Fruit fly (Drosophila melanogaster) whole organism, prepupa: Measurements from ENCODE around the gene CG10063.

Experiments used
- Blimp-1 ChIP-seq: fragments of 200-800 bp; sonication (Bioruptor generic); optimal IDR thresholded peaks from 3 replicates; lab custom pipeline; 2017; ENCODE audit warnings: missing biosample characterization, missing genetic modification characterization, mild to moderate bottlenecking, moderate library complexity, missing genetic modification reagents
- CG10669 ChIP-seq: fragments of 200-800 bp; sonication (Bioruptor generic); optimal IDR thresholded peaks from 3 replicates; lab custom pipeline; 2018; ENCODE audit warnings: missing biosample characterization, mild to moderate bottlenecking, missing genetic modification characterization, moderate library complexity
- CG11294 ChIP-seq: fragments of 200-800 bp; sonication (Bioruptor generic); IDR thresholded peaks from 2 replicates; pipeline ENCODE4 v1.3.6; 2022; ENCODE audit warnings: missing biosample characterization, missing genetic modification characterization
- CG11762 ChIP-seq: fragments of 200-800 bp; sonication (Bioruptor generic); optimal IDR thresholded peaks from 3 replicates; lab custom pipeline; 2016; ENCODE audit warnings: missing biosample characterization, missing genetic modification characterization; ENCODE audit not compliant: insufficient read depth
- CG15336 ChIP-seq: fragments of 200-800 bp; sonication (Bioruptor generic); IDR thresholded peaks from 2 replicates; pipeline ENCODE4 v1.3.6; 2022; ENCODE audit warnings: missing biosample characterization, missing genetic modification characterization
- CG1621 ChIP-seq: fragments of 200-800 bp; sonication (Bioruptor generic); optimal IDR thresholded peaks from 3 replicates; lab custom pipeline; 2018; ENCODE audit warnings: missing biosample characterization, mild to moderate bottlenecking, missing genetic modification characterization
- CG16779 ChIP-seq: fragments of 200-800 bp; sonication (Bioruptor generic); optimal IDR thresholded peaks from 3 replicates; lab custom pipeline; 2017; ENCODE audit warnings: missing biosample characterization, mild to moderate bottlenecking, missing genetic modification characterization
- CG3032 ChIP-seq: fragments of 200-800 bp; optimal IDR thresholded peaks from 2 replicates; lab custom pipeline; 2019; ENCODE audit warnings: missing biosample characterization, mild to moderate bottlenecking, missing genetic modification characterization, moderate library complexity
- CG31627 ChIP-seq: fragments of 200-800 bp; sonication (Bioruptor generic); optimal IDR thresholded peaks from 3 replicates; lab custom pipeline; 2016; ENCODE audit warnings: missing biosample characterization, missing genetic modification characterization
- CG32006 ChIP-seq: fragments of 200-800 bp; sonication (Bioruptor generic); optimal IDR thresholded peaks from 3 replicates; lab custom pipeline; 2017; ENCODE audit warnings: missing biosample characterization, mild to moderate bottlenecking, missing genetic modification characterization
- CG34406 ChIP-seq: fragments of 200-800 bp; sonication (Bioruptor generic); optimal IDR thresholded peaks from 3 replicates; lab custom pipeline; 2016; ENCODE audit warnings: missing biosample characterization, missing genetic modification characterization
- CG3919 ChIP-seq: fragments of 200-800 bp; sonication (Bioruptor generic); optimal IDR thresholded peaks from 3 replicates; lab custom pipeline; 2016; ENCODE audit warnings: missing biosample characterization, missing genetic modification characterization
- CG4318 ChIP-seq: fragments of 200-800 bp; sonication (Bioruptor generic); optimal IDR thresholded peaks from 3 replicates; lab custom pipeline; 2017; ENCODE audit warnings: missing biosample characterization, mild to moderate bottlenecking, missing genetic modification characterization
- CG6792 ChIP-seq: fragments of 200-800 bp; sonication (Bioruptor generic); optimal IDR thresholded peaks from 3 replicates; lab custom pipeline; 2016; ENCODE audit warnings: missing biosample characterization, missing genetic modification characterization
- CG6808 ChIP-seq: fragments of 200-800 bp; sonication (Bioruptor generic); optimal IDR thresholded peaks from 3 replicates; lab custom pipeline; 2017; ENCODE audit warnings: missing biosample characterization, missing genetic modification characterization, mild to moderate bottlenecking, moderate library complexity, missing genetic modification reagents
- CG6854 ChIP-seq: fragments of 200-800 bp; sonication (Bioruptor generic); optimal IDR thresholded peaks from 2 replicates; lab custom pipeline; 2017; ENCODE audit warnings: missing biosample characterization, mild to moderate bottlenecking, missing genetic modification characterization
- CG7368 ChIP-seq: fragments of 200-800 bp; sonication (Bioruptor generic); optimal IDR thresholded peaks from 3 replicates; lab custom pipeline; 2016; ENCODE audit warnings: missing biosample characterization, missing genetic modification characterization
- CG8119 ChIP-seq: fragments of 200-800 bp; sonication (Bioruptor generic); IDR thresholded peaks from 3 replicates; pipeline ENCODE4 v1.3.6; 2022; ENCODE audit warnings: missing biosample characterization, missing genetic modification characterization
- CG8632 ChIP-seq: fragments of 200-800 bp; sonication (Bioruptor generic); optimal IDR thresholded peaks from 3 replicates; lab custom pipeline; 2016; ENCODE audit warnings: missing biosample characterization, missing genetic modification characterization
- CG9139 ChIP-seq: fragments of 200-800 bp; sonication (Bioruptor generic); optimal IDR thresholded peaks from 3 replicates; lab custom pipeline; 2017; ENCODE audit warnings: missing biosample characterization, mild to moderate bottlenecking, missing genetic modification characterization
- Eip75B ChIP-seq: fragments of 200-800 bp; sonication (Bioruptor generic); optimal IDR thresholded peaks from 3 replicates; lab custom pipeline; 2016; ENCODE audit warnings: missing biosample characterization, missing genetic modification characterization
- Eip78C ChIP-seq: fragments of 200-800 bp; sonication (Bioruptor generic); peaks from one replicate; lab custom pipeline; 2016; ENCODE audit warnings: missing biosample characterization, missing genetic modification characterization
- Eip93F ChIP-seq: fragments of 200-800 bp; sonication (Bioruptor generic); optimal IDR thresholded peaks from 2 replicates; lab custom pipeline; 2016; ENCODE audit warnings: missing biosample characterization, mild to moderate bottlenecking, missing genetic modification characterization
- Ets21C ChIP-seq: fragments of 200-800 bp; sonication (Bioruptor generic); optimal IDR thresholded peaks from 3 replicates; lab custom pipeline; 2016; ENCODE audit warnings: missing biosample characterization, missing genetic modification characterization
- Ets96B ChIP-seq: fragments of 200-800 bp; optimal IDR thresholded peaks from 2 replicates; lab custom pipeline; 2019; ENCODE audit warnings: missing biosample characterization, mild to moderate bottlenecking, missing genetic modification characterization, moderate library complexity
- Gug ChIP-seq: fragments of 200-800 bp; sonication (Bioruptor generic); IDR thresholded peaks from 2 replicates; pipeline ENCODE4 v1.3.6; 2022; ENCODE audit warnings: missing biosample characterization, missing genetic modification characterization
- Hr38 ChIP-seq: sonication (Bioruptor generic); optimal IDR thresholded peaks from 2 replicates; lab custom pipeline; 2016; ENCODE audit warnings: missing biosample characterization, missing genetic modification characterization
- Hr4 ChIP-seq: fragments of 200-800 bp; sonication (Bioruptor generic); optimal IDR thresholded peaks from 3 replicates; lab custom pipeline; 2016; ENCODE audit warnings: missing biosample characterization, missing genetic modification characterization
- Lpt ChIP-seq: fragments of 200-800 bp; sonication (Bioruptor generic); optimal IDR thresholded peaks from 3 replicates; lab custom pipeline; 2016; ENCODE audit warnings: missing biosample characterization, missing genetic modification characterization
- Met ChIP-seq: fragments of 200-800 bp; sonication (Bioruptor generic); optimal IDR thresholded peaks from 3 replicates; lab custom pipeline; 2016; ENCODE audit warnings: missing biosample characterization, missing genetic modification characterization
- OdsH ChIP-seq: fragments of 200-800 bp; sonication (Bioruptor generic); optimal IDR thresholded peaks from 3 replicates; lab custom pipeline; 2016; ENCODE audit warnings: missing biosample characterization, missing genetic modification characterization
- Smox ChIP-seq: fragments of 200-800 bp; sonication (Bioruptor generic); optimal IDR thresholded peaks from 3 replicates; lab custom pipeline; 2016; ENCODE audit warnings: missing biosample characterization, missing genetic modification characterization
- Sox102F ChIP-seq: fragments of 200-800 bp; sonication (Bioruptor generic); optimal IDR thresholded peaks from 2 replicates; lab custom pipeline; 2016; ENCODE audit warnings: missing biosample characterization, mild to moderate bottlenecking, missing genetic modification characterization
- Sox14 ChIP-seq: fragments of 200-800 bp; sonication (Bioruptor generic); optimal IDR thresholded peaks from 3 replicates; lab custom pipeline; 2016; ENCODE audit warnings: missing biosample characterization, missing genetic modification characterization
- Sox15 ChIP-seq: fragments of 200-800 bp; sonication (Bioruptor generic); optimal IDR thresholded peaks from 3 replicates; lab custom pipeline; 2016; ENCODE audit warnings: missing biosample characterization, missing genetic modification characterization
- achi ChIP-seq: fragments of 200-800 bp; sonication (Bioruptor generic); optimal IDR thresholded peaks from 3 replicates; lab custom pipeline; 2016; ENCODE audit warnings: missing biosample characterization, missing genetic modification characterization
- acj6 ChIP-seq: fragments of 200-800 bp; sonication (Bioruptor generic); optimal IDR thresholded peaks from 3 replicates; lab custom pipeline; 2016; ENCODE audit warnings: missing biosample characterization, missing genetic modification characterization
- dac ChIP-seq: fragments of 200-800 bp; sonication (Bioruptor generic); optimal IDR thresholded peaks from 2 replicates; lab custom pipeline; 2017; ENCODE audit warnings: missing biosample characterization, mild to moderate bottlenecking, missing genetic modification characterization
- eg ChIP-seq: fragments of 200-800 bp; sonication (Bioruptor generic); IDR thresholded peaks from 3 replicates; pipeline ENCODE4 v1.3.6; 2022; ENCODE audit warnings: missing biosample characterization, missing genetic modification characterization
- fd85E ChIP-seq: fragments of 200-800 bp; sonication (Bioruptor generic); optimal IDR thresholded peaks from 3 replicates; lab custom pipeline; 2016; ENCODE audit warnings: missing biosample characterization, missing genetic modification characterization
- fkh ChIP-seq: fragments of 200-800 bp; sonication (Bioruptor generic); optimal IDR thresholded peaks from 3 replicates; lab custom pipeline; 2017; ENCODE audit warnings: missing biosample characterization, mild to moderate bottlenecking, missing genetic modification characterization, moderate library complexity
- lz ChIP-seq: fragments of 200-800 bp; sonication (Bioruptor generic); optimal IDR thresholded peaks from 3 replicates; lab custom pipeline; 2016; ENCODE audit warnings: missing biosample characterization, missing genetic modification characterization
- net ChIP-seq: fragments of 200-800 bp; sonication (Bioruptor generic); optimal IDR thresholded peaks from 3 replicates; lab custom pipeline; 2016; ENCODE audit warnings: missing biosample characterization, missing genetic modification characterization
- pdm3 ChIP-seq: fragments of 200-800 bp; sonication (Bioruptor generic); optimal IDR thresholded peaks from 3 replicates; lab custom pipeline; 2016; ENCODE audit warnings: missing biosample characterization, missing genetic modification characterization
- salr ChIP-seq, 2 experiments: fragments of 200-800 bp; sonication (Bioruptor generic); optimal IDR thresholded peaks; 3 replicates each; lab custom pipeline; 2016 to 2018; ENCODE audit warnings: missing biosample characterization in 2 of 2, missing genetic modification characterization in 2 of 2, mild to moderate bottlenecking in 1 of 2
- spab ChIP-seq: fragments of 200-800 bp; sonication (Bioruptor generic); optimal IDR thresholded peaks from 2 replicates; lab custom pipeline; 2017; ENCODE audit warnings: missing biosample characterization, mild to moderate bottlenecking, missing genetic modification characterization, missing genetic modification reagents
- ss ChIP-seq, 2 experiments: fragments of 200-800 bp; sonication (Bioruptor generic); optimal IDR thresholded peaks; 2 replicates in 1 of 2; 3 replicates in 1 of 2; lab custom pipeline; 2017 to 2018; ENCODE audit warnings: mild to moderate bottlenecking in 2 of 2, missing biosample characterization in 2 of 2, missing genetic modification characterization in 2 of 2, moderate library complexity in 1 of 2
- svp ChIP-seq: fragments of 200-800 bp; sonication (Bioruptor generic); peaks from one replicate; lab custom pipeline; 2016; ENCODE audit warnings: missing biosample characterization, missing genetic modification characterization
- topi ChIP-seq: fragments of 200-800 bp; sonication (Bioruptor generic); optimal IDR thresholded peaks from 3 replicates; lab custom pipeline; 2016; ENCODE audit warnings: missing biosample characterization, missing genetic modification characterization
- vri ChIP-seq: fragments of 200-800 bp; sonication (Bioruptor generic); optimal IDR thresholded peaks from 3 replicates; lab custom pipeline; 2016; ENCODE audit warnings: missing biosample characterization, mild to moderate bottlenecking, missing genetic modification characterization

The CG10063 gene

dm6 chr3L:6955254-6956229 is 16.7 kb downstream of the CG10063 start, which contains the start of the genes CG10077 and CG9948:
Gene CG10077, minus strand, starts transcription at chr3L:6955904.
Gene CG9948, plus strand, starts transcription at chr3L:6955991.
- TF ChIP-seq Eip78C (peak; percentile 98), CG6792 (peak; percentile 88), Gug (GFP tag; lab: Robert Waterston, UW) (peak; percentile 82), pdm3 (GFP tag; lab: Kevin White, UChicago) (peak; percentile 90), fd85E (GFP tag; lab: Kevin White, UChicago) (no peak), acj6 (GFP tag; lab: Kevin White, UChicago) (peak; percentile 93), achi (GFP tag; lab: Kevin White, UChicago) (peak; percentile 90), vri (GFP tag; lab: Kevin White, UChicago) (peak; percentile 80), CG7368 (GFP tag; lab: Kevin White, UChicago) (peak; percentile 82), CG15336 (GFP tag; lab: Robert Waterston, UW) (peak; percentile 95), Blimp-1 (GFP tag; lab: Kevin White, UChicago) (peak; percentile 67), OdsH (GFP tag; lab: Kevin White, UChicago) (peak; percentile 92), fkh (GFP tag; lab: Kevin White, UChicago) (peak; percentile 93), Hr4 (GFP tag; lab: Kevin White, UChicago) (peak; percentile 92), CG11762 (peak; percentile 83), topi (GFP tag; lab: Kevin White, UChicago) (peak; percentile 88), Eip75B (GFP tag; lab: Kevin White, UChicago) (peak; percentile 85), Eip93F (peak; percentile 86), CG6854 (peak; percentile 75), Hr38 (GFP tag; lab: Kevin White, UChicago) (no peak), CG34406 (peak; percentile 86), CG16779 (no peak), CG9139 (GFP tag; lab: Kevin White, UChicago) (peak; percentile 69), salr (GFP tag; optimal IDR thresholded peaks at IDR 0.05; lab: Kevin White, UChicago) (peak in 1 of 2 experiments; percentile 74), Smox (peak; percentile 89), CG8632 (peak; percentile 89), spab (GFP tag; lab: Kevin White, UChicago) (no peak), dac (GFP tag; lab: Kevin White, UChicago) (peak; percentile 51), CG6808 (peak; percentile 84), Sox14 (peak; percentile 87), CG11294 (peak; percentile 85), Ets21C (GFP tag; lab: Kevin White, UChicago) (peak; percentile 81), CG10669 (GFP tag; lab: Kevin White, UChicago) (peak; percentile 88), lz (GFP tag; lab: Kevin White, UChicago) (peak; percentile 90), Sox102F (GFP tag; lab: Kevin White, UChicago) (peak; percentile 90), CG31627 (GFP tag; lab: Kevin White, UChicago) (peak; percentile 88), Met (GFP tag; lab: Kevin White, UChicago) (peak; percentile 90), CG3919 (GFP tag; lab: Kevin White, UChicago) (peak; percentile 91), svp (GFP tag; lab: Kevin White, UChicago) (peak; percentile 94), CG8119 (GFP tag; lab: Robert Waterston, UW) (peak; percentile 94), CG3032 (tag; lab: Kevin White, UChicago) (peak; percentile 91), CG4318 (GFP tag; lab: Kevin White, UChicago) (no peak), eg (GFP tag; lab: Robert Waterston, UW) (peak; percentile 95), net (GFP tag; lab: Kevin White, UChicago) (peak; percentile 85), ss (GFP tag; optimal IDR thresholded peaks at IDR 0.05; lab: Kevin White, UChicago) (peak; percentile 79 to 88), Ets96B (tag; lab: Kevin White, UChicago) (peak; percentile 90), CG1621 (tag; lab: Kevin White, UChicago) (peak; percentile 87), Lpt (GFP tag; lab: Kevin White, UChicago) (no peak), CG32006 (GFP tag; lab: Kevin White, UChicago) (peak; percentile 87), Sox15 (GFP tag; lab: Kevin White, UChicago) (peak; percentile 79)
